Worm (Caenorhabditis elegans) whole organism, L1 larva: ENCODE data around the gene K09D9.14.

ENCODE experiments used
- Y116A8C.19 ChIP-seq: sonication (generic microtip); optimal IDR thresholded peaks from 2 replicates; lab custom pipeline; 2016; ENCODE audit warnings: missing compliant biosample characterization, missing genetic modification characterization, borderline replicate concordance
- aly-2 ChIP-seq: fragments of 150-350 bp; optimal IDR thresholded peaks from 2 replicates; lab custom pipeline; 2014; ENCODE audit warnings: missing biosample characterization, missing genetic modification characterization
- blmp-1 ChIP-seq: fragments of 150-350 bp; optimal IDR thresholded peaks from 2 replicates; lab custom pipeline; 2014; ENCODE audit warnings: missing biosample characterization, missing genetic modification characterization
- ces-1 ChIP-seq: fragments of 150-350 bp; optimal IDR thresholded peaks from 2 replicates; lab custom pipeline; 2014; ENCODE audit warnings: missing biosample characterization, missing genetic modification reagents, missing genetic modification characterization
- fos-1 ChIP-seq: fragments of 150-350 bp; optimal IDR thresholded peaks from 2 replicates; lab custom pipeline; 2014; ENCODE audit warnings: missing biosample characterization, missing genetic modification characterization
- grh-1 ChIP-seq: fragments of 200-800 bp; sonication (Bioruptor generic); IDR thresholded peaks from 2 replicates; pipeline ENCODE4 v1.3.6; 2022; ENCODE audit warnings: missing genetic modification reagents, missing genetic modification characterization, missing compliant biosample characterization
- lin-13 ChIP-seq: fragments of 150-350 bp; optimal IDR thresholded peaks from 2 replicates; lab custom pipeline; 2014; ENCODE audit warnings: missing biosample characterization, missing genetic modification reagents, missing genetic modification characterization
- mdl-1 ChIP-seq, 2 experiments: fragments of 150-350 bp; optimal IDR thresholded peaks; 2 replicates each; lab custom pipeline; 2014 to 2017; ENCODE audit warnings: missing biosample characterization in 2 of 2, missing genetic modification characterization in 2 of 2, inconsistent platforms in 1 of 2
- nhr-20 ChIP-seq: sonication (generic microtip); optimal IDR thresholded peaks from 2 replicates; lab custom pipeline; 2016; ENCODE audit warnings: mild to moderate bottlenecking, missing genetic modification characterization, missing compliant biosample characterization
- nhr-71 ChIP-seq: sonication (generic microtip); optimal IDR thresholded peaks from 2 replicates; lab custom pipeline; 2016; ENCODE audit warnings: mild to moderate bottlenecking, missing genetic modification characterization, moderate library complexity, missing compliant biosample characterization
- pqm-1 ChIP-seq: sonication (generic microtip); optimal IDR thresholded peaks from 3 replicates; lab custom pipeline; 2017; ENCODE audit warnings: missing biosample characterization, missing genetic modification characterization
- skn-1 ChIP-seq: fragments of 150-350 bp; optimal IDR thresholded peaks from 2 replicates; lab custom pipeline; 2014; ENCODE audit warnings: missing biosample characterization, missing genetic modification characterization
- unc-86 ChIP-seq: sonication (generic microtip); optimal IDR thresholded peaks from 2 replicates; lab custom pipeline; 2016; ENCODE audit warnings: missing genetic modification characterization, missing compliant biosample characterization
- ztf-11 ChIP-seq, 2 experiments: sonication (generic microtip); optimal IDR thresholded peaks; 2 replicates each; lab custom pipeline; 2016 to 2017; ENCODE audit warnings: missing genetic modification characterization in 2 of 2, missing biosample characterization in 1 of 2, missing compliant biosample characterization in 1 of 2

DNA sequence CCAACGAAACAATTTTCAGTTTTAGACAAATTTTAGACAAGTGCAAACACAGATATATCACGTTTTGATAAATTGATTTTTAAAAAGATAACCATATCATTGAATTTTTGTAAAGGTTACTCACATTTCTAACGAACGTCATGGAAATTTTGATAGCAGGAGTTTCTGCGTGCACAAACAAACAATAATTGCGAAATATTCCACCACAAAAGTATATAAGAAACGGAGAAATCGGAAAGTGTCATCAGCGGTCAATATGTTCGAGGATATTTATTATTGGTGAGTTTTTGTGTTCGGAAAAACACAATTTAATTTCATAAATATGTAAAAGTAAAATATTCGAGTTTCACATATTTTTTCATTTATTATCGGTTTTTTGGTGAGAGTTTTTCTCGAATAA lies 12.6 kb upstream of the K09D9.14 start, which contains the start of gene C49G7.7:
- no peak for TF ChIP-seq fos-1 (tag; lab: Kevin White, UChicago)
- no peak for TF ChIP-seq ces-1 (GFP tag; lab: Kevin White, UChicago)
- no peak for TF ChIP-seq nhr-20 (tag; lab: Kevin White, UChicago)
- TF ChIP-seq aly-2 (tag; lab: Kevin White, UChicago): no peak
- no peak for TF ChIP-seq ztf-11 (tag; optimal IDR thresholded peaks at IDR 0.05; lab: Kevin White, UChicago)
- no peak for TF ChIP-seq nhr-71 (tag; lab: Kevin White, UChicago)
- TF ChIP-seq mdl-1 (tag; optimal IDR thresholded peaks at IDR 0.05; lab: Kevin White, UChicago): no peak
- TF ChIP-seq lin-13: no peak
- no peak for TF ChIP-seq pqm-1
- no peak for TF ChIP-seq grh-1
- TF ChIP-seq Y116A8C.19: no peak
- TF ChIP-seq unc-86 (tag; lab: Kevin White, UChicago): no peak
- TF ChIP-seq blmp-1: no peak
- TF ChIP-seq skn-1 (tag; lab: Kevin White, UChicago): no peak
